Fruit fly (Drosophila melanogaster): ENCODE results near the gene Syt12.

DNA sequence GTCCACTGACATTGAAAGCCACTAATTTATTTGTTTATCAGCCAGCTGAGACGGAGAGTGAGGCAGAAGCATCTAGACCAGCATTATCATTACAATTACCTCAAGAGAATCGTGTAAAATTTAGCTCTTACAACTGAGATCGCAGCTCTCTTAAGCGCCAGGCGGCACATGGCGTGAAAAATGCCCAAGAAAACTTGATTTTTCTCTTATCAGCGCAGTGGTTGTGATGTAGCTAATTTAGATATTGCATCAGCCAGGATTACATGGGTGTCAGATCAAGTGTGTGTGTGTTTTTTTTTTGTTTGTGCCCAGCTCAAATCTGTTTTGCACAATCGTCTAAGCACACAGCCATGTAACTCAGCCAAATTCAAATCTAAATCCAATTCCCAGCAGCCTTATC is 36.0 kb downstream of the Syt12 start:
- TF ChIP-seq psq (optimal IDR thresholded peaks at IDR 0.05) (no peak), h (optimal IDR thresholded peaks at IDR 0.05) (no peak)

All from Kc167 (cell line).